Fruit fly (Drosophila melanogaster) whole organism, wandering third instar larva: ENCODE measurements around the gene CG17996.

Experiments
- Abd-B ChIP-seq: fragments of >200 bp; optimal IDR thresholded peaks from 2 replicates; lab custom pipeline; 2017; ENCODE audit warnings: missing biosample characterization, missing genetic modification characterization
- Dfd ChIP-seq: fragments of >200 bp; optimal IDR thresholded peaks from 2 replicates; lab custom pipeline; 2017; ENCODE audit warnings: missing biosample characterization, missing genetic modification characterization
- GATAd ChIP-seq: sonication (Bioruptor generic); optimal IDR thresholded peaks from 2 replicates; lab custom pipeline; 2016; ENCODE audit warnings: missing biosample characterization, missing genetic modification characterization
- HLH106 ChIP-seq: fragments of 200-800 bp; optimal IDR thresholded peaks from 3 replicates; lab custom pipeline; 2019; ENCODE audit warnings: missing biosample characterization, mild to moderate bottlenecking, missing genetic modification characterization, moderate library complexity
- Hr78 ChIP-seq: fragments of >200 bp; optimal IDR thresholded peaks from 2 replicates; lab custom pipeline; 2017; ENCODE audit warnings: missing biosample characterization, missing genetic modification characterization
- Rel ChIP-seq, 2 experiments: fragments of 200-800 bp; sonication (Bioruptor generic) in 1 of 2; optimal IDR thresholded peaks; 2 replicates in 1 of 2; 3 replicates in 1 of 2; lab custom pipeline; 2016 to 2019; ENCODE audit warnings: mild to moderate bottlenecking in 2 of 2, missing biosample characterization in 2 of 2, missing genetic modification characterization in 2 of 2, moderate library complexity in 1 of 2
- Vsx2 ChIP-seq: fragments of 200-300, 225-300 bp; sonication (Bioruptor generic); optimal IDR thresholded peaks from 2 replicates; lab custom pipeline; 2018; ENCODE audit warnings: missing biosample characterization, missing genetic modification characterization; ENCODE audit not compliant: partially characterized antibody
- fru ChIP-seq: fragments of 200-800 bp; sonication (Bioruptor generic); optimal IDR thresholded peaks from 3 replicates; lab custom pipeline; 2016; ENCODE audit warnings: missing biosample characterization, mild to moderate bottlenecking, missing genetic modification characterization
- pan ChIP-seq: fragments of >200 bp; optimal IDR thresholded peaks from 2 replicates; lab custom pipeline; 2017
- psq ChIP-seq: fragments of 200-800 bp; sonication (Bioruptor generic); optimal IDR thresholded peaks from 3 replicates; lab custom pipeline; 2017; ENCODE audit warnings: missing biosample characterization, mild to moderate bottlenecking, missing genetic modification characterization, moderate library complexity
- woc ChIP-seq: sonication (Bioruptor generic); optimal IDR thresholded peaks from 2 replicates; lab custom pipeline; 2016; ENCODE audit warnings: missing biosample characterization, mild to moderate bottlenecking, missing genetic modification characterization

DNA sequence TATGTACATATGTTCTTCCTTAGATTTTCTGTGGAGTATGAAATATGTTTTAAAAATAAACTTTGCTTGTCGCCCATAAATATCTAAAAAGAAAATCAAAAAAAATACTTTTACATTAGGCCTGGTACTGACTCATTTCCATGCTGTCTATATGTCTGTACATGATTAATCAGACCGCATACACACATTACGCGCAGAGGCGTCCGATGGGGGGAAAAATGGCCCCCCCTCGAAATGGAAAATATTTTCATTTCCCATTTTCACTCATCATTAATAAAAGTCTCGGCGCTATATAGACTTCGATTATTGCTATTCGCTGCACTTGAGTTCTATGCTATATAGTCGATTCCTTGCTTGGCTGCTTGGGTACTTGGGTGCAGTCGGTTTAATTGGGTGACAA lies 31.1 kb upstream of the CG17996 start:
- no peak for TF ChIP-seq Hr78 (GFP tag; lab: Kevin White, UChicago)
- TF ChIP-seq Abd-B (GFP tag; lab: Kevin White, UChicago) = no peak
- no peak for TF ChIP-seq fru (GFP tag; lab: Kevin White, UChicago)
- no peak for TF ChIP-seq psq (GFP tag; lab: Kevin White, UChicago)
- TF ChIP-seq Dfd (GFP tag; lab: Kevin White, UChicago) = no peak
- TF ChIP-seq GATAd (GFP tag; lab: Kevin White, UChicago) = no peak
- TF ChIP-seq HLH106 = no peak
- no peak for TF ChIP-seq pan
- no peak for TF ChIP-seq Rel (GFP tag; optimal IDR thresholded peaks at IDR 0.05; lab: Kevin White, UChicago)
- no peak for TF ChIP-seq Rel (tag; optimal IDR thresholded peaks at IDR 0.05; lab: Kevin White, UChicago)
- TF ChIP-seq woc = no peak
- TF ChIP-seq Vsx2 (GFP tag; lab: Kevin White, UChicago) = no peak
